Worm (Caenorhabditis elegans) whole organism, young adult: ENCODE results near the gene dhrr-1.

Experiments
- ceh-79 ChIP-seq: sonication (generic microtip); optimal IDR thresholded peaks from 2 replicates; lab custom pipeline; 2017; ENCODE audit warnings: mild to moderate bottlenecking, missing genetic modification characterization, missing compliant biosample characterization
- unc-130 ChIP-seq: sonication (generic microtip); optimal IDR thresholded peaks from 2 replicates; lab custom pipeline; 2016; ENCODE audit warnings: missing genetic modification reagents, missing genetic modification characterization, missing compliant biosample characterization

DNA sequence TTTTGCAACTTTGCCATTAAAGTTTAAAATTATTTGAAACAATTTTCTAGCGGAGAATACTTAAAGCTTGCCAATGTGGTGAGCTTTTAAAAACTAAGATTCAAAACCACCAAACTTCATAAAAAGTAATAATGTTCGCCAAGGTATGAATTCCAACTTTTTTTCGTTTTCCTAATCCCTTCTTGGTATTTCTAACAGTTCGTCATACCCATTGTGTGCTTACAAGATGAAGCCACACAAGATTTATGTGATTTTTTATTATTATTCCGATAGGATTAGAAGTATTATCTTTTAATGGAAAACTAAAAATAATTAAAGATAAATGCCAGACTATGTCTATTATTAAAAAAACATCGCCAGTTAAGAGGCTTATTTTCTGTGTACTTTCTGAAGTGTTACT is 43.6 kb downstream of the dhrr-1 start:
- TF ChIP-seq ceh-79 (tag; lab: Kevin White, UChicago) (no peak), unc-130 (GFP tag; lab: Kevin White, UChicago) (no peak)
